Worm (Caenorhabditis elegans) whole organism, early embryonic: ENCODE results near the gene B0432.10.

ENCODE experiments used
- B0310.2 ChIP-seq: sonication (generic microtip); optimal IDR thresholded peaks from 2 replicates; lab custom pipeline; 2016; ENCODE audit warnings: mild to moderate bottlenecking, missing genetic modification characterization, missing compliant biosample characterization
- F13C5.2 ChIP-seq: sonication (generic microtip); optimal IDR thresholded peaks from 2 replicates; lab custom pipeline; 2017; ENCODE audit warnings: mild to moderate bottlenecking, missing genetic modification characterization, inconsistent platforms, missing compliant biosample characterization
- aly-1 ChIP-seq: sonication (generic microtip); optimal IDR thresholded peaks from 2 replicates; lab custom pipeline; 2016; ENCODE audit warnings: missing genetic modification characterization, missing compliant biosample characterization
- ama-1 ChIP-seq: fragments of 150-350 bp; optimal IDR thresholded peaks from 2 replicates; lab custom pipeline; 2014
- ceh-13 ChIP-seq: fragments of 200-800 bp; sonication (Bioruptor generic); optimal IDR thresholded peaks from 2 replicates; lab custom pipeline; 2018; ENCODE audit warnings: mild to moderate bottlenecking, missing genetic modification characterization, missing compliant biosample characterization
- ceh-36 ChIP-seq: sonication (generic microtip); optimal IDR thresholded peaks from 2 replicates; lab custom pipeline; 2016; ENCODE audit warnings: missing genetic modification characterization, inconsistent platforms, missing compliant biosample characterization
- ets-7 ChIP-seq: sonication (generic microtip); optimal IDR thresholded peaks from 2 replicates; lab custom pipeline; 2016; ENCODE audit warnings: missing genotype, missing genetic modification characterization, missing compliant biosample characterization
- flt-1 ChIP-seq: fragments of 200-800 bp; sonication (Bioruptor generic); IDR thresholded peaks from 2 replicates; pipeline ENCODE4 v1.3.6; 2022; ENCODE audit warnings: missing genetic modification characterization, missing compliant biosample characterization
- hmbx-1 ChIP-seq: sonication (generic microtip); optimal IDR thresholded peaks from 2 replicates; lab custom pipeline; 2016; ENCODE audit warnings: mild to moderate bottlenecking, missing genetic modification characterization, missing compliant biosample characterization
- hmg-4 ChIP-seq: fragments of 200-800 bp; sonication (Bioruptor generic); optimal IDR thresholded peaks from 2 replicates; lab custom pipeline; 2018; ENCODE audit warnings: mild to moderate bottlenecking, missing genetic modification characterization, missing compliant biosample characterization
- hnd-1 ChIP-seq: sonication (generic microtip); optimal IDR thresholded peaks from 2 replicates; lab custom pipeline; 2016; ENCODE audit warnings: missing genetic modification characterization, missing compliant biosample characterization
- pes-1 ChIP-seq: fragments of 200-800 bp; sonication (Bioruptor generic); IDR thresholded peaks from 2 replicates; pipeline ENCODE4 v1.3.6; 2022; ENCODE audit warnings: missing genetic modification reagents, missing genetic modification characterization, missing compliant biosample characterization
- scrt-1 ChIP-seq: fragments of 200-800 bp; sonication (Bioruptor generic); IDR thresholded peaks from 2 replicates; pipeline ENCODE4 v1.3.6; 2022; ENCODE audit warnings: missing genetic modification characterization, missing compliant biosample characterization
- sea-1 ChIP-seq: fragments of 200-800 bp; sonication (Bioruptor generic); conservative IDR thresholded peaks from 2 replicates; pipeline ENCODE4 v1.3.6; 2022; ENCODE audit warnings: missing genetic modification characterization, missing compliant biosample characterization
- tbx-11 ChIP-seq: fragments of 200-800 bp; sonication (Bioruptor generic); IDR thresholded peaks from 2 replicates; pipeline ENCODE4 v1.3.6; 2022; ENCODE audit warnings: missing genetic modification characterization, missing compliant biosample characterization
- tbx-37 ChIP-seq: fragments of 200-800 bp; sonication (Bioruptor generic); conservative IDR thresholded peaks from 2 replicates; pipeline ENCODE4 v1.3.6; 2022; ENCODE audit warnings: missing genetic modification reagents, missing genetic modification characterization, missing compliant biosample characterization
- tra-4 ChIP-seq: sonication (generic microtip); optimal IDR thresholded peaks from 2 replicates; lab custom pipeline; 2017; ENCODE audit warnings: missing genetic modification characterization, missing compliant biosample characterization

B0432.10 gene

DNA sequence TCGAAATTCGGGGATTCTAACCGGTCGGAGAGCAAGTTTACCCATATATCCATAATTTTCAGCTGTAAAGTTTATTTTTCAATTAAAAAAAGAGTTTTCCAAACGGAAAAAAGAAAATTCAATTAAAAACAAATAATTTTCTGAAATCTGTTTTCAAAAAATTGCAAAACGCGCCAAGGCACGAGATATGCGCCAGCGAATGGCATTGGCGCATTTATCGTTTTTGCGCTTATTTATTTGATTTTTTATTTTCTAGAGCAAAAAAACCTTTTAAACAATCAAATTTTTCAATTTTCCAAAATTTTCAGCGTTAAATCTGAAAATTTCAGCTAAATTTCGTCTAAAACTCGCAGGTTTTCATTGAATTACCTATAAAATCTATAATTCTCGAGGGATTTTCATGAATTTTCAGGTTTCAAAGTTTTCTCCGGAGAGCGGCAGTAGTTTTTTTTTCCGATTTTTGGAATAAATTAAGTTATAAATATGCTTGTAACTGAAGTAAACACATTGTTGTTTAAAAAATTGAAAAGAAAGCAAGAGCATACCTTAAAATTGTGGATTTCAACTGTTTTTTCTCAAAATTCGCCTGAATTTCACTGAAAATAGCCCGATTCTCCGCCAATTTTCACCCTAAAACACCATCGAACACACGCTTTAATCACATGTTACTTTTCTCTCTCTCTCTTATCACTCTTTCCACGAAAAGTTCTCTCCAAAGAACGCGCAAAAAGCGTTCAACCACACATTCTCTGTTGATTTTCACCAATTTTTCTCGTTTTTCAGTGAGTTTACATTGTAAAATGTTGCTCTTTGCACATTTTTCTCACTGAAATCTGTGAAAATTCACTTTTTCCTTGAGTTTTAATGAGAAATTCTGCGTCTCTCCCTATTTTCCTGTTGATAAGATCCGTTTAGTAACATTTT lies at the start of gene B0432.10:
Gene B0432.10, minus strand, starts transcription at position 649 of the 924 bp plus-strand sequence.
- no peak for TF ChIP-seq ets-7 (tag; lab: Kevin White, UChicago)

- TF ChIP-seq sea-1 (GFP tag; lab: Robert Waterston, UW): no peak
- TF ChIP-seq tbx-11 (GFP tag; lab: Robert Waterston, UW): no peak
- TF ChIP-seq hmbx-1: no peak
- TF ChIP-seq hnd-1: no peak
- no peak for TF ChIP-seq scrt-1
- no peak for TF ChIP-seq aly-1 (tag; lab: Kevin White, UChicago)
- TF ChIP-seq hmg-4: no peak
- TF ChIP-seq ets-7 (tag; lab: Kevin White, UChicago): no peak
- TF ChIP-seq ama-1: no peak
- no peak for TF ChIP-seq tra-4 (tag; lab: Kevin White, UChicago)
- no peak for TF ChIP-seq ceh-36
- TF ChIP-seq F13C5.2 (tag; lab: Kevin White, UChicago): no peak
- TF ChIP-seq B0310.2 (tag; lab: Kevin White, UChicago): no peak
- TF ChIP-seq pes-1 (GFP tag; lab: Robert Waterston, UW): no peak
- no peak for TF ChIP-seq tbx-37 (GFP tag; lab: Robert Waterston, UW)
- TF ChIP-seq flt-1: no peak
- TF ChIP-seq ceh-13 (GFP tag; lab: Kevin White, UChicago): no peak
Observed at ce11 chrII:334828-335227, 48.8 kb upstream of the B0432.10 start.

DNA sequence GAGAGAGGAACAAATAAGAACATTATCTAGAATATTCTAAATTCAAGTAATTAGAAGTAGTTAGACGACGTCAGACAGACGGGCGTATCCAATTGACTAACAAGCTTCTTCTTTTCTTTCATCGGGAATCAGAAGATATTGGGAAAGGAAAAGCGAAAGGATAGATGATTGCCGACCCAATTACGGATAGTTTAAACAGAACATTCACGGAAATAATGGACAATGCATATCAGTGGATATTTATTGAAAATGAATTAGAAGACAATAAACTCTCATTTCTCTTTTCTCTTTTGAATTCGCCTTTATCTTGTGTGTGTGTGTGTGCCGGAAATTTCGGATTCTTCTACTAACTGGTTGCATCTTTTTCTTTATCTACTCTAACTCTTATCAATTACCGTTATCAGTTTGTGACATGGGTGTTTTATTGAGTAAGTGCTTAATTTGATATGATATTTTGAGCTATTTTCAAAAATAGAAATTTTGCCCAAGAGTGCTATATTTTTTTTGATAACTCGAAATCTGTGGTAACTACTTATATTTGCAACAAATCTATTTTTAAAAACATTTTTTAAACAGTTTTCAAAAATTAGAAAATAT lies 47.9 kb upstream of the B0432.10 start:
- no peak for TF ChIP-seq aly-1 (tag; lab: Kevin White, UChicago)
- no peak for TF ChIP-seq sea-1 (GFP tag; lab: Robert Waterston, UW)
- no peak for TF ChIP-seq B0310.2 (tag; lab: Kevin White, UChicago)
- TF ChIP-seq hnd-1: no peak

DNA sequence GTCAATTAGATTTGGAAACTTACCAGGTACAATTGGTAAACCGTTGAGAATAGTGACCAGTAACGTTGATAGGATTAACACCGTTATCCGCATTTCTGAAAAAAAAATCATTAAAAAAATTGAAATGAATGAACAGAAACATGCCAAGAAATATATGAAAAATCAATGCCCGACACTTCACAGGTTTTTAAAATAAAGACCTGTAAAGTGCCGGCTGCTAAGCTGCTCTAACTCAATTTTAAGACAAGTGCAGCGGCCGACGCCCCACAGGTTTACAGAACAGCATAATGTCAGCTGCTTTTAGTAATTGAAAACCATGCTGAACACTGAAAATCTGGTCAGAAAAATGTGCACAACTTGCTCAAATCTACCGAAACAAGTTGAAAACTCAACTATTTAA lies 46.3 kb upstream of the B0432.10 start, which contains the start of gene cbn-1:
Gene cbn-1, minus strand, starts transcription at position 101 of the 400 bp plus-strand sequence.
- TF ChIP-seq scrt-1: no peak

DNA sequence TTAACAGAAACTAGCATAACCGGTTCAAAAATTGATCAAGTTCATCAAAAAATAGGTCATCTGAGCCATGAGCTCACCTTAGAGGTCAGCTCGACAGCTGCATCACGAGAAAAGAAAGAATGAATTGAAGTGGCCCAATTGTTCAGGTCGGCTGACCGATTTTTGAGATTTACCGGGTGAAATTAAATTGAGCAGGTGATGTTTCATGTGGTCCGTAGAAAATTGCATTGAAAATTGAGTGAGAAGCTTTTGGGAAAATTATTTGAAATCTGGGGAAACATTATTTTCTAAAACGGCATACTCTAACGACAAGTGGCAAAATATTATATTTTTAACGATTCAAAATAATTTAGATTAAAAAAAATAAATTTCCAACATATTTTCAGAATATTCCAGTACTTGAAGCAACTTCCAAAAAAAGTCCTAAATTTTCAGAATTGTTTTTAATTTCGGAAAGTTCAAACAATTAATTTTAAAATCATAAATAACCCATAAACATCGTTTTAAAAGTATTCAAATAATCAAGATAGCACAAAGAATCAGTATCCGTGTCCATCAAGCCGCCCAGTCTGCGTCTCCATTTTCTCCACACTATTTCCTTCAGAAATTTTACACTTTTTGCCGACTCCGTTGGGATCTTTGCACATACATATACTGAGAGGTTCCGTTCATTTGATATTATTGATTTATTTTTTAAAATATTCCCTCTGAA lies 39.7 kb upstream of the B0432.10 start, which contains the start of gene sgcb-1:
Gene sgcb-1, plus strand, starts transcription at position 662 of the 712 bp plus-strand sequence.
- TF ChIP-seq F13C5.2 (tag; lab: Kevin White, UChicago) (no peak), ceh-36 (no peak), hmg-4 (no peak), ceh-13 (GFP tag; lab: Kevin White, UChicago) (no peak), B0310.2 (tag; lab: Kevin White, UChicago) (no peak), tbx-11 (GFP tag; lab: Robert Waterston, UW) (no peak)

- TF ChIP-seq flt-1 (no peak), B0310.2 (tag; lab: Kevin White, UChicago) (no peak), ets-7 (tag; lab: Kevin White, UChicago) (no peak), aly-1 (tag; lab: Kevin White, UChicago) (no peak), tra-4 (tag; lab: Kevin White, UChicago) (no peak), ceh-36 (no peak), hmbx-1 (no peak), hnd-1 (no peak), hmg-4 (peak; percentile 45)
Observed at ce11 chrII:323048-323776, 37.1 kb upstream of the B0432.10 start, which contains the start of gene K01A2.10. TSS of gene K01A2.10 (minus strand) at chrII:323098.

ce11 chrII:321183-321582 lies 35.1 kb upstream of the B0432.10 start:
- TF ChIP-seq ceh-36 (no peak), tbx-11 (GFP tag; lab: Robert Waterston, UW) (no peak), aly-1 (tag; lab: Kevin White, UChicago) (no peak), ama-1 (no peak), sea-1 (GFP tag; lab: Robert Waterston, UW) (no peak), tra-4 (tag; lab: Kevin White, UChicago) (no peak), hmg-4 (no peak), ceh-13 (GFP tag; lab: Kevin White, UChicago) (no peak), B0310.2 (tag; lab: Kevin White, UChicago) (no peak), flt-1 (no peak), tbx-37 (GFP tag; lab: Robert Waterston, UW) (no peak), hmbx-1 (no peak), pes-1 (GFP tag; lab: Robert Waterston, UW) (no peak), F13C5.2 (tag; lab: Kevin White, UChicago) (no peak), scrt-1 (no peak)
